Fruit fly (Drosophila melanogaster): ENCODE results near the gene nudE.

DNA sequence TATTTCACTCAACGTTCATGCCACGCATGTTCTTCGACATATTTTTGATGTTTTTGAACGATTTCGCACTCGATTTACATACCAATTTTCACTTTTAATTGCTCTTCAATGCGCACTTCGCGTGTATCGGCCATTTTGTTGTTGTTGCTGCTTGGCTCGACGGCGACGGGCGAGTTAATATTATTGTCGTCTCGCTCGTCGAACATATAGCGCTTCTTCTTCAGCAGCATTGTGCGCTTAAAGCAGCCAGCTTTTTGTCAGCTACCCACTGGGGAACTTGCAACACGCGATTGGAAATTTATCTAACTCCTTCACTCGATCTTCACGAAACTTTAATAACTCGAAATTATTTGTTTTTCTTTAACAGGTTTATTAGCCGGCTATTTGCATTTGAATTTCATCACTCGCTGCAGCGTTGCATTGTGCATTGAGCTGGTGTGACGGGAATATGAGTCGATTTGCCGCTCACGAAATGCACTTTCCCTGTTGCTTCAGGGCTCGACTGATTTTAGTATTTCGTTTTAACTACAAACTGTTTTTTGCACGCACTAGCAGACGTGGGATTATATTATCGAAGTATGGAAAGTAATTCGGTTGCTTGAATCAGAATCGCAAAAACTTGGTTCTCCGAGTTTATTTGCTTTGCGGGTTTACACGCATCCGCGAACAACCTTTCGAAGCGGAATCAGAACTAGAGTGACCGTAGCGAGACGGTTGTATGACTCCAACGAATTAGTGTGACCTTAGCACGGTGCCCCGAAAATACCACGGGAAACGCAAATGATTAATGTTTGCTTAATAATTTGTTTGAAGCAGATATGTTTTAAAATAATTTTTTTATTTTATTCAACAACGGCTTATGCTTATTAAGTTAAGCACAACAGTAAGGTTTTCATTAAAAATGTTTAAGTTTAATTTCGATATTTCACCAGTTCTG is 44.2 kb upstream of the nudE start, which contains the start of gene RasGAP1:
- TF ChIP-seq CG14711 (tag; optimal IDR thresholded peaks at IDR 0.05) (no peak), tj (GFP tag; optimal IDR thresholded peaks at IDR 0.05) (peak; percentile 5), CG33017 (tag; optimal IDR thresholded peaks at IDR 0.05) (peak; percentile 27), bab1 (GFP tag; optimal IDR thresholded peaks at IDR 0.05) (peak; percentile 43), kay (GFP tag; ENCODE audit: borderline replicate concordance) (peak; percentile 80), pad (GFP tag; optimal IDR thresholded peaks at IDR 0.05) (peak; percentile 39), Mnt (GFP tag; optimal IDR thresholded peaks at IDR 0.05) (peak; percentile 36)

Measured in whole organism, adult.